Worm (Caenorhabditis elegans): ENCODE results near the gene F47B10.5.

ce11 chrX:10910716-10911115 is 20.4 kb upstream of the F47B10.5 start, which contains the start of gene F47B10.8:
- TF ChIP-seq unc-39 (tag; optimal IDR thresholded peaks at IDR 0.05) (no peak), nhr-6 (tag; optimal IDR thresholded peaks at IDR 0.05) (no peak), unc-62 (GFP tag; optimal IDR thresholded peaks at IDR 0.05 in 1 of 2) (no peak), unc-62 (tag; optimal IDR thresholded peaks at IDR 0.05) (no peak), egl-43 (GFP tag; IDR thresholded peaks at IDR 0.05) (no peak)

Measured in whole organism, L4 larva.